Worm (Caenorhabditis elegans) whole organism, L1 larva: ENCODE data around the gene C27A2.7.
A peak's percentile ranks its signal among the peaks of the same experiment; 100 is the strongest.

Experiments
- Y116A8C.19 ChIP-seq: sonication (generic microtip); optimal IDR thresholded peaks from 2 replicates; lab custom pipeline; 2016; ENCODE audit warnings: missing compliant biosample characterization, missing genetic modification characterization, borderline replicate concordance
- aly-2 ChIP-seq: fragments of 150-350 bp; optimal IDR thresholded peaks from 2 replicates; lab custom pipeline; 2014; ENCODE audit warnings: missing biosample characterization, missing genetic modification characterization
- ama-1 ChIP-seq: fragments of 150-350 bp; optimal IDR thresholded peaks from 2 replicates; lab custom pipeline; 2014
- ceh-90 ChIP-seq: sonication (generic microtip); optimal IDR thresholded peaks from 2 replicates; lab custom pipeline; 2016; ENCODE audit warnings: missing genetic modification characterization, missing compliant biosample characterization
- ces-1 ChIP-seq: fragments of 150-350 bp; optimal IDR thresholded peaks from 2 replicates; lab custom pipeline; 2014; ENCODE audit warnings: missing biosample characterization, missing genetic modification reagents, missing genetic modification characterization
- dsc-1 ChIP-seq: sonication (generic microtip); optimal IDR thresholded peaks from 2 replicates; lab custom pipeline; 2016; ENCODE audit warnings: mild to moderate bottlenecking, missing genetic modification characterization, missing compliant biosample characterization
- efl-1 ChIP-seq, 4 experiments: fragments of 150-350 bp; optimal IDR thresholded peaks in 3 of 4; peaks in 1 of 4; 1 replicate in 1 of 4; 2 replicates in 3 of 4; lab custom pipeline; 2014; ENCODE audit warnings: missing biosample characterization in 2 of 4, missing genetic modification characterization in 2 of 4, missing genetic modification reagents in 2 of 4
- egl-13 ChIP-seq: sonication (generic microtip); optimal IDR thresholded peaks from 2 replicates; lab custom pipeline; 2016; ENCODE audit warnings: missing genotype, missing genetic modification reagents, missing genetic modification characterization, missing compliant biosample characterization
- elt-2 ChIP-seq: sonication (generic microtip); optimal IDR thresholded peaks from 2 replicates; lab custom pipeline; 2016; ENCODE audit warnings: missing genetic modification characterization, mild to moderate bottlenecking, inconsistent platforms, missing compliant biosample characterization, missing genetic modification reagents
- elt-3 ChIP-seq, 6 experiments: fragments of 150-350 bp in 1 of 6; sonication (generic microtip); optimal IDR thresholded peaks; 2 replicates each; lab custom pipeline; 2017 to 2018; ENCODE audit warnings: missing biosample characterization in 6 of 6, missing genetic modification characterization in 6 of 6, inconsistent platforms in 1 of 6
- fkh-10 ChIP-seq: sonication (generic microtip); optimal IDR thresholded peaks from 2 replicates; lab custom pipeline; 2017; ENCODE audit warnings: missing biosample characterization, missing genetic modification reagents, missing genetic modification characterization
- fkh-4 ChIP-seq: sonication (generic microtip); optimal IDR thresholded peaks from 2 replicates; lab custom pipeline; 2016; ENCODE audit warnings: missing compliant biosample characterization, missing genetic modification characterization, borderline replicate concordance
- fkh-8 ChIP-seq: sonication (generic microtip); optimal IDR thresholded peaks from 2 replicates; lab custom pipeline; 2016; ENCODE audit warnings: mild to moderate bottlenecking, missing genetic modification characterization, missing compliant biosample characterization
- grh-1 ChIP-seq: fragments of 200-800 bp; sonication (Bioruptor generic); IDR thresholded peaks from 2 replicates; pipeline ENCODE4 v1.3.6; 2022; ENCODE audit warnings: missing genetic modification reagents, missing genetic modification characterization, missing compliant biosample characterization
- hlh-17 ChIP-seq: fragments of 200-800 bp; sonication (Bioruptor generic); optimal IDR thresholded peaks from 2 replicates; lab custom pipeline; 2018; ENCODE audit warnings: missing genetic modification characterization, mild to moderate bottlenecking, missing compliant biosample characterization, moderate library complexity, borderline replicate concordance
- hpl-2 ChIP-seq: fragments of 150-350 bp; optimal IDR thresholded peaks from 2 replicates; lab custom pipeline; 2014; ENCODE audit warnings: missing biosample characterization, missing genetic modification reagents, missing genetic modification characterization
- jun-1 ChIP-seq: fragments of 150-350 bp; optimal IDR thresholded peaks from 2 replicates; lab custom pipeline; 2014; ENCODE audit warnings: missing biosample characterization, missing genetic modification reagents, missing genetic modification characterization
- lin-14 ChIP-seq: fragments of 200-800 bp; sonication (Bioruptor generic); optimal IDR thresholded peaks from 2 replicates; lab custom pipeline; 2018; ENCODE audit warnings: mild to moderate bottlenecking, missing genetic modification characterization, moderate library complexity, missing compliant biosample characterization
- lin-15B ChIP-seq: fragments of 150-350 bp; sonication (generic microtip); optimal IDR thresholded peaks from 3 replicates; lab custom pipeline; 2014; ENCODE audit warnings: missing biosample characterization, missing genetic modification characterization
- lin-35 ChIP-seq, 2 experiments: fragments of 150-350 bp; optimal IDR thresholded peaks; 2 replicates each; lab custom pipeline; 2014; ENCODE audit warnings: missing biosample characterization in 2 of 2, missing genetic modification characterization in 2 of 2, missing genetic modification reagents in 2 of 2
- mdl-1 ChIP-seq, 2 experiments: fragments of 150-350 bp; optimal IDR thresholded peaks; 2 replicates each; lab custom pipeline; 2014 to 2017; ENCODE audit warnings: missing biosample characterization in 2 of 2, missing genetic modification characterization in 2 of 2, inconsistent platforms in 1 of 2
- mef-2 ChIP-seq: fragments of 150-350 bp; optimal IDR thresholded peaks from 2 replicates; lab custom pipeline; 2014; ENCODE audit warnings: missing biosample characterization, missing genetic modification characterization
- mep-1 ChIP-seq: fragments of 150-350 bp; optimal IDR thresholded peaks from 2 replicates; lab custom pipeline; 2014; ENCODE audit warnings: missing biosample characterization, missing genetic modification characterization
- nhr-71 ChIP-seq: sonication (generic microtip); optimal IDR thresholded peaks from 2 replicates; lab custom pipeline; 2016; ENCODE audit warnings: mild to moderate bottlenecking, missing genetic modification characterization, moderate library complexity, missing compliant biosample characterization
- nhr-76 ChIP-seq: sonication (generic microtip); optimal IDR thresholded peaks from 2 replicates; lab custom pipeline; 2017; ENCODE audit warnings: missing biosample characterization, missing genetic modification characterization
- nhr-77 ChIP-seq: fragments of 150-350 bp; optimal IDR thresholded peaks from 2 replicates; lab custom pipeline; 2014; ENCODE audit warnings: missing biosample characterization, missing genetic modification characterization
- nhr-90 ChIP-seq: sonication (generic microtip); optimal IDR thresholded peaks from 2 replicates; lab custom pipeline; 2016; ENCODE audit warnings: mild to moderate bottlenecking, missing genetic modification characterization, missing compliant biosample characterization; ENCODE audit not compliant: poor library complexity
- pag-3 ChIP-seq: sonication (generic microtip); optimal IDR thresholded peaks from 2 replicates; lab custom pipeline; 2017; ENCODE audit warnings: missing genetic modification characterization, mild to moderate bottlenecking, missing compliant biosample characterization, antibody characterized with exemption, borderline replicate concordance; ENCODE audit not compliant: insufficient read depth
- rnt-1 ChIP-seq: sonication (generic microtip); optimal IDR thresholded peaks from 2 replicates; lab custom pipeline; 2016; ENCODE audit warnings: mild to moderate bottlenecking, missing genetic modification characterization, moderate library complexity, missing compliant biosample characterization
- sptf-1 ChIP-seq: fragments of 150-350 bp; optimal IDR thresholded peaks from 2 replicates; lab custom pipeline; 2014; ENCODE audit warnings: missing biosample characterization, missing genetic modification characterization
- tbx-2 ChIP-seq: sonication (generic microtip); optimal IDR thresholded peaks from 2 replicates; lab custom pipeline; 2016; ENCODE audit warnings: missing genetic modification characterization, missing compliant biosample characterization
- unc-130 ChIP-seq: fragments of 150-350 bp; optimal IDR thresholded peaks from 2 replicates; lab custom pipeline; 2017; ENCODE audit warnings: missing biosample characterization, missing genetic modification characterization, inconsistent platforms
- unc-98 ChIP-seq: fragments of 200-800 bp; sonication (Bioruptor generic); IDR thresholded peaks from 2 replicates; pipeline ENCODE4 v1.3.6; 2022; ENCODE audit warnings: missing genetic modification characterization, missing compliant biosample characterization
- xbp-1 ChIP-seq: sonication (generic microtip); optimal IDR thresholded peaks from 2 replicates; lab custom pipeline; 2016; ENCODE audit warnings: missing genetic modification characterization, missing compliant biosample characterization

Gene C27A2.7

DNA sequence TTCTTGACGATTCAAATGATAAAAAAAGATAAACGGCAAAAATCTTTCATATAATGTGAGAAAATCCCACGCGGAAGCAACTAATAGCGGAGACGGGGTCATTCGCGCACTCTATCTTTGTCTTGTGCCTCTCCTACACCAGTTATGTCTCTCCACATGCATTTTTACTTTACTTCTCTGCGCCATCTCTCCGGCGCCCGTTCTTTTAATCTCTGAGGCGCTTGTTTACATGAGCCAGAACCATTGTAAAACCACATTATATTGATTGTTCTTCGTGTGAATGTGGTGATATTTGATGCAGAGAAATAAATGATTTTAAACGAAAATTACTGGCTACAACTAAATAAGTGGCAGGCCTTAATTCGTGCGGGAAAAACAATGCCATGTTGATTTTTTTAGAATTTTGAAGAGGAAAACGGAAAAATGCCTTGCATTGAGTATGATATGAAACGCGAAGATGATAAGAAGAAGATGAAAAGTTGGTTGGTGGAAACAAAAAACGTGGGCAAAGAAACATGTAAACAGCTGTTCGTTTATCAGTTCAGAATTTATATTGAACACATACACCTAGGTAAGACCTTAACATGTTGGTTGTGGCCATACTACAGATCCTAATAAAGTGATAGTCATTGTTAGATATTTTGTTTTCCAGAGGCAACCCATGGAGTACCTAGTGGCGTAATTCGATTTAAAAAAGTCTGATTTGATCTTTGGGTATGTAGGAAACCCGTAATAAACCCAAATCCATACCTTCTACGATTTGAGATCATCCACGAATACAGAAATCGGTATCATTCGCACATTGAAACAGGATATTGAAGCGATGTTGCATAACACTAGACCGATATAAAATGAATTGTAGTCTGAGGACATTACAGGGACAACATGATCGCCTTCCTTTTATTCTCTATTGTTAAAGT, 21.5 kb upstream of the C27A2.7 start, which contains the start of gene C04G6.2 (continued):
- TF ChIP-seq lin-15B (no peak), nhr-71 (tag; lab: Kevin White, UChicago) (peak; percentile 72), tbx-2 (tag; lab: Kevin White, UChicago) (peak; percentile 65), hlh-17 (GFP tag; lab: Kevin White, UChicago) (no peak), aly-2 (no peak), jun-1 (tag; lab: Kevin White, UChicago) (no peak), lin-14 (GFP tag; lab: Kevin White, UChicago) (peak; percentile 94), ceh-90 (tag; lab: Kevin White, UChicago) (no peak), fkh-4 (tag; lab: Kevin White, UChicago) (no peak), ces-1 (GFP tag; lab: Kevin White, UChicago) (no peak), unc-130 (tag; lab: Kevin White, UChicago) (peak; percentile 29), ama-1 (lab: Kevin White, UChicago) (no peak), nhr-76 (no peak), elt-2 (peak; percentile 78), grh-1 (GFP tag; lab: Robert Waterston, UW) (no peak), Y116A8C.19 (tag; lab: Kevin White, UChicago) (no peak), fkh-10 (no peak), nhr-90 (no peak), xbp-1 (tag; lab: Kevin White, UChicago) (peak; percentile 11), rnt-1 (tag; lab: Kevin White, UChicago) (peak; percentile 47)

DNA sequence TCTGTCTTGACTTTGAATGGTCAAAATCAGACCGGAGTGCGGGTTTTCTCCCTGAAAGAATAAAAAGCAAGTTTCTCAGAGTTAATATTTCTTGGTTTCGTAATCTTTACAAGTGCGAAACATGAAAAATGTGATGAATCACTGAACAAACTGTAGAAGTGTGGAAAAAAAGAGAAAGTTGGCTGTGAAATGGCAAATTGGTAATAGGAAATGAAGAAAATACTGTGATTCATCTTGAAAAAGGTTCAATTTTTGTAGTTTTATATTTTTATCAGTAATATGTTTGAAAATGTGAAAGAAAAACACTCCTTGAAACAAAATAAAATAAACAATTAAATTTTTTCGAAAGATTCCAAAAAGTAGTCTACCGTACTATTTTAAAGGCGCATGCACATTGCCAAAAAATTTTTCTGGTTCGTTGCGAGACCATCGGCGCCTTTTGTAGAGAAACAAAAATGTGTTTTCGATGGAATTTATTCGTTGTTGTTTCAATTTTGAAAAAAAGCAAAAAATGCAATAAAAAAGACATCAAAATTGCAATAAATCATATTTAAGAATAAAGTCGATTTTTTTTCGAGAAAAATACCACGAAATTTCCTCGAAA, 20.6 kb upstream of the C27A2.7 start, which contains the start of gene pld-1:
TSS of gene pld-1 (minus strand) at position 51 of the 604 bp plus-strand sequence.
- TF ChIP-seq egl-13 (tag; lab: Kevin White, UChicago) (no peak), xbp-1 (tag; lab: Kevin White, UChicago) (no peak)
- TF ChIP-seq, all 84 proteins: peak for 0

DNA sequence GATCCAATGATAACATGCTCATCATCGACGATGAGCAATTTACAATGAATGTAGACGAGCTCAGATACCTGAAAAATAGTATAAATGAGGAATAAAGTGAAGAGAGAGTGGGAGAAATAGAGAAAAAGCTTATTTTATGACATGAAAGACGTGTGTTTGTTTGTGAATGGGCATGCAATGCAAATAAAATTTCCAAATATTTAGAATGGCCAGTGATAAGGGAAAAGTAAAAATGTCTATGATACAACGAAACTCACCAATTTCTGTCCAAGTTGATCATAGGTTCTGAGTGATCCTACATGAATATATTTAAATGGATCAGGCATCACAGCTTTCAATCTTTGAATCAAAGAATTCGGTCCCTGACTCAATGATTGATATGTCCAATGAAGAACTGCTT, 15.0 kb upstream of the C27A2.7 start:
- no peak for TF ChIP-seq mef-2 (tag; lab: Kevin White, UChicago)
- TF ChIP-seq mep-1 (tag; lab: Kevin White, UChicago): no peak
- no peak for TF ChIP-seq mdl-1 (tag; optimal IDR thresholded peaks at IDR 0.05; lab: Kevin White, UChicago)
- peak; percentile 91 for TF ChIP-seq elt-2
- no peak for TF ChIP-seq fkh-8 (tag; lab: Kevin White, UChicago)

DNA sequence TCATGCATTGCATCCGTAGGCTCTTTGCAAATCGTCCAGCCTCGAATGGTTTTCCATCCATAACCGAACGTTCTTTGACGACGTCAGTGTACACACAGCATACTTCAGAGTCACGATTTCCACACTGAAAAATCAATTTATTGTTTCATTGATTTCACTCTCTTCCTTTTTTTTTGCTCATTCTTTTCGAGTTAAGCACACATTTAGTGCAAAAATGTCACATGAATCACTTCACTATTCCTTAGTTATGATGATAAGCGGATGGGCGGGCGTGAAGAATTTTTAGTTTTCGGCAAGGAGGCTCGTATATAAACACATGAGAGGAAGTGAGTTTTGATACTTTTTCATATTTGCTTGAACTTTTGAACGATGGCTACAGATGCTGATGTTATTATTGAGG, 14.3 kb upstream of the C27A2.7 start, which contains the start of gene txt-9:
TSS of gene txt-9 (plus strand) at position 336 of the 400 bp plus-strand sequence.
- TF ChIP-seq lin-35 (GFP tag; optimal IDR thresholded peaks at IDR 0.05; lab: Kevin White, UChicago) (peak in 1 of 2 experiments; percentile 13), elt-2 (peak; percentile 62), unc-130 (tag; lab: Kevin White, UChicago) (no peak), tbx-2 (tag; lab: Kevin White, UChicago) (no peak), pag-3 (tag; lab: Kevin White, UChicago) (no peak)

DNA sequence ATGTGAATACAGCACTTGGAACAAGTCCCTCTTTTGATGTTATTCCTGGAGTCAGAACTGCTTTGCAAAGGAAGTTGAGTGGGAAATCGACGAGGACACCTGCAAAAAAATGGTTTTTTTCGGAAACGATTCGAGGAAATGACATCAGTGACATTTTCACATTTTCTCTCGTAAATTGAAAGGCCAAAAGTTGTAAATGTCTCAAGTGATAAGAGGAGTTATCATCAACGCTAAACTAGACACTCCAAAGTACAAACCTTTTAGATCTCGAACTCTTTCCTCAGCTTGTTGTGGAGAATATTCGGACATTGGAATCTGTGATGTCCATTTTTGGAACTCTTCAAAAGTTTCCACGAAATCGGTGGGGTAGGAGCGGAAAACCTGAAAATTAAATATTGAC, 13.1 kb upstream of the C27A2.7 start:
- TF ChIP-seq elt-3 (tag; optimal IDR thresholded peaks at IDR 0.05; lab: Kevin White, UChicago) (no peak), elt-2 (peak; percentile 52), unc-98 (GFP tag; lab: Robert Waterston, UW) (no peak), nhr-77 (tag; lab: Kevin White, UChicago) (no peak), dsc-1 (tag; lab: Kevin White, UChicago) (no peak), sptf-1 (tag; lab: Kevin White, UChicago) (no peak), nhr-76 (no peak), efl-1 (optimal IDR thresholded peaks at IDR 0.05; lab: Kevin White, UChicago) (no peak), efl-1 (GFP tag; optimal IDR thresholded peaks at IDR 0.05 in 1 of 2; lab: Kevin White, UChicago) (peak in 1 of 2 experiments; percentile 24), hpl-2 (GFP tag; lab: Kevin White, UChicago) (no peak)
